Worm (Caenorhabditis elegans): Measurements from ENCODE around the gene rme-6.

- no peak for TF ChIP-seq K11D2.4 (GFP tag; IDR thresholded peaks at IDR 0.05)
- no peak for TF ChIP-seq ztf-18 (tag; optimal IDR thresholded peaks at IDR 0.05)
- TF ChIP-seq ccch-3 (GFP tag; optimal IDR thresholded peaks at IDR 0.05), result no peak
- TF ChIP-seq unc-62 (GFP tag; optimal IDR thresholded peaks at IDR 0.05), result no peak
- no peak for TF ChIP-seq pha-4 (tag; optimal IDR thresholded peaks at IDR 0.05)
- no peak for TF ChIP-seq aptf-2 (GFP tag; conservative IDR thresholded peaks at IDR 0.05)
- TF ChIP-seq die-1 (tag; optimal IDR thresholded peaks at IDR 0.05), result no peak
- TF ChIP-seq dox-1 (GFP tag; IDR thresholded peaks at IDR 0.05), result no peak
- TF ChIP-seq hlh-26 (GFP tag; conservative IDR thresholded peaks at IDR 0.05), result no peak
- TF ChIP-seq nfyb-1 (GFP tag; IDR thresholded peaks at IDR 0.05), result no peak
- TF ChIP-seq ceh-79 (tag; optimal IDR thresholded peaks at IDR 0.05), result no peak
- no peak for TF ChIP-seq cebp-2 (GFP tag; IDR thresholded peaks at IDR 0.05)
Observed at ce11 chrX:1108874-1109273, 11.9 kb downstream of the rme-6 start.
